Fruit fly (Drosophila melanogaster): ENCODE results near the gene narya.

The narya gene

dm6 chrX:19453138-19453537, 21.7 kb upstream of the narya start (continued):
- TF ChIP-seq Abd-B (GFP tag; optimal IDR thresholded peaks at IDR 0.05) (peak; percentile 38), dmrt99B (tag; optimal IDR thresholded peaks at IDR 0.05) (peak; percentile 62), Ets65A (GFP tag) (peak; percentile 84), zf30C (GFP tag; optimal IDR thresholded peaks at IDR 0.05) (peak; percentile 11), CG2678 (tag; optimal IDR thresholded peaks at IDR 0.05) (peak; percentile 67), CG34224 (GFP tag; IDR thresholded peaks at IDR 0.05; ENCODE audit: partially characterized antibody) (no peak), nmo (GFP tag; optimal IDR thresholded peaks at IDR 0.05) (peak; percentile 47), CG1603 (tag; optimal IDR thresholded peaks at IDR 0.05) (peak; percentile 59), CG12391 (tag; optimal IDR thresholded peaks at IDR 0.05) (peak; percentile 26), Hr51 (GFP tag; optimal IDR thresholded peaks at IDR 0.05) (peak in 1 of 2 experiments; percentile 55), her (GFP tag; optimal IDR thresholded peaks at IDR 0.05) (no peak), CG18764 (GFP tag; optimal IDR thresholded peaks at IDR 0.05) (no peak), HLH4C (GFP tag; IDR thresholded peaks at IDR 0.05; ENCODE audit: partially characterized antibody) (no peak), run (tag; optimal IDR thresholded peaks at IDR 0.05) (no peak), CG12071 (GFP tag; optimal IDR thresholded peaks at IDR 0.05) (peak; percentile 17), CG4730 (GFP tag; IDR thresholded peaks at IDR 0.05) (no peak), CG8290 (GFP tag; optimal IDR thresholded peaks at IDR 0.05) (no peak), CG8290 (tag; optimal IDR thresholded peaks at IDR 0.05) (peak in 1 of 2 experiments; percentile 67), Xrp1 (GFP tag; IDR thresholded peaks at IDR 0.05) (peak; percentile 54), abd-A (tag; optimal IDR thresholded peaks at IDR 0.05) (no peak), eyg (GFP tag; optimal IDR thresholded peaks at IDR 0.05) (no peak), vvl (GFP tag; IDR thresholded peaks at IDR 0.05) (peak; percentile 51), CG9876 (GFP tag; optimal IDR thresholded peaks at IDR 0.05) (no peak), Ptx1 (GFP tag; IDR thresholded peaks at IDR 0.05) (peak; percentile 47; the same call in 1 of the 2 replicates), inv (GFP tag; IDR thresholded peaks at IDR 0.05; ENCODE audit: partially characterized antibody) (no peak), CG9437 (GFP tag; optimal IDR thresholded peaks at IDR 0.05) (peak; percentile 12), CG31441 (GFP tag; IDR thresholded peaks at IDR 0.05) (peak; percentile 51), Gug (GFP tag; IDR thresholded peaks at IDR 0.05) (peak; percentile 21; the same call in 1 of the 4 replicates), CG6854 (GFP tag; optimal IDR thresholded peaks at IDR 0.05) (peak; percentile 25), CG9932 (GFP tag; IDR thresholded peaks at IDR 0.05) (peak; percentile 27; the same call in 1 of the 2 replicates), CG11560 (tag; IDR thresholded peaks at IDR 0.05) (0 out of 3 replicates have a peak, but pooled peaks have one; percentile 17), Eip74EF (GFP tag; optimal IDR thresholded peaks at IDR 0.05) (no peak), Dek (tag; optimal IDR thresholded peaks at IDR 0.05) (peak; percentile 34), Xbp1 (GFP tag; optimal IDR thresholded peaks at IDR 0.05) (peak; percentile 48), MESR4 (GFP tag; optimal IDR thresholded peaks at IDR 0.05) (no peak), CG18619 (GFP tag; optimal IDR thresholded peaks at IDR 0.05) (peak; percentile 27), ato (GFP tag; IDR thresholded peaks at IDR 0.05; ENCODE audit: partially characterized antibody) (no peak), ci (GFP tag; IDR thresholded peaks at IDR 0.05) (peak; percentile 56; the same call in 1 of the 3 replicates), CG11456 (GFP tag; IDR thresholded peaks at IDR 0.05) (0 out of 3 replicates have a peak, but pooled peaks have one; percentile 45), gem (tag; optimal IDR thresholded peaks at IDR 0.05) (peak; percentile 60), Ada2b (GFP tag; IDR thresholded peaks at IDR 0.05) (peak; percentile 33; the same call in 1 of the 2 replicates), CG18599 (GFP tag; optimal IDR thresholded peaks at IDR 0.05) (peak; percentile 80), Hmx (GFP tag; optimal IDR thresholded peaks at IDR 0.05) (no peak), HmgZ (tag; optimal IDR thresholded peaks at IDR 0.05) (peak; percentile 5), tap (tag; optimal IDR thresholded peaks at IDR 0.05) (peak; percentile 34), Hmr (GFP tag; optimal IDR thresholded peaks at IDR 0.05) (peak; percentile 61), sisA (GFP tag; IDR thresholded peaks at IDR 0.05) (peak; percentile 52), ssp (GFP tag; IDR thresholded peaks at IDR 0.05) (0 out of 2 replicates have a peak, but pooled peaks have one; percentile 24), lmd (GFP tag; IDR thresholded peaks at IDR 0.05) (peak; percentile 57), nau (GFP tag; optimal IDR thresholded peaks at IDR 0.05) (no peak)
